Worm (Caenorhabditis elegans): ENCODE data around the gene msp-79.

msp-79 gene

DNA sequence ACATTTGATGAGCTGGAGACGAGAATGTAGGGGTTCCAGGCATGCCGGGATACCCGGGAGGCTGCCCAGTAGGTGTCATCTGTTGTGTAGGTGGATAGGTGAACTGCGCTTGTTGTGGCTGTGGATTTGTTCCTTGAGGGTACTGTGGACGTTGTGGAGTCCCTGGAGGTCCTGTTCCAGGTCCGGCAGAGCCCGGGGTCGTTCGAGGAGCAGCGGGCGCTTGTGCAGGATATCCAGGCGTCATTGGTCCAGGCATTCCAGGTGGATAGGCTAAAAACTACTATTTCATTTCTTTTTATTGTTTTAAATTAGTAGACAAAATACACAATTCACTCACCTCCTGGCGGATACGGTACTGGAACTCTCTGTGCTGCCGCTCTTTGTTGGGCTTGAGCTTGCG lies 28.3 kb upstream of the msp-79 start:
- TF ChIP-seq ceh-82 (tag; optimal IDR thresholded peaks at IDR 0.05) (no peak), tbx-2 (tag; optimal IDR thresholded peaks at IDR 0.05) (no peak), nhr-28 (tag; optimal IDR thresholded peaks at IDR 0.05) (no peak), aly-2 (tag; optimal IDR thresholded peaks at IDR 0.05) (no peak), pqm-1 (tag; optimal IDR thresholded peaks at IDR 0.05) (no peak), ztf-4 (tag; optimal IDR thresholded peaks at IDR 0.05) (no peak), elt-2 (tag; optimal IDR thresholded peaks at IDR 0.05) (no peak), nhr-237 (tag; optimal IDR thresholded peaks at IDR 0.05) (no peak), lin-15B (tag; optimal IDR thresholded peaks at IDR 0.05) (no peak), nhr-11 (tag; optimal IDR thresholded peaks at IDR 0.05) (no peak), mdl-1 (tag; optimal IDR thresholded peaks at IDR 0.05) (no peak), eor-1 (tag; optimal IDR thresholded peaks at IDR 0.05) (no peak), elt-1 (tag; optimal IDR thresholded peaks at IDR 0.05) (no peak), R02D3.7 (tag; optimal IDR thresholded peaks at IDR 0.05) (no peak), nhr-77 (tag; optimal IDR thresholded peaks at IDR 0.05) (no peak), nhr-67 (tag; optimal IDR thresholded peaks at IDR 0.05) (no peak), fkh-10 (GFP tag; optimal IDR thresholded peaks at IDR 0.05) (no peak), lin-39 (tag; optimal IDR thresholded peaks at IDR 0.05) (no peak)

DNA sequence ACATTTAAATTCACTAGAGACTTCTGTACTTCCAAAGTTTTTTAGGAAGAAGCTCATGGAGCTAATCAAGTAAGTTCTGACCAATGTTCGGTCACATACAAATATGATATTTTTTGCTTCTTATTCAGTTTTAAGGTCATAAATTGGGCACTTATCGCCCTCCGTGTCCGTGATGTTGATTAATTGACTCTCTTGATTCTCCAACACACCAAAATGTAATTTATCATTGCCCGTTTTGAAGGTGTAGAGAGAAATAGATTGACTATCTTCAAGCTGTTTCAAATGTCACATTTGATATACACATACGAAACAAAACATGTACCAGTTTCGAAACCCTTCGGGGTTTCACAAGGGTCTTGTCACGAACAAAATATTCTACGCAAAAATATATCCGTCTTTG lies 23.8 kb upstream of the msp-79 start:
- no peak for TF ChIP-seq egl-5 (tag; optimal IDR thresholded peaks at IDR 0.05)
- no peak for TF ChIP-seq elt-1 (tag; optimal IDR thresholded peaks at IDR 0.05)
- no peak for TF ChIP-seq fos-1 (tag; optimal IDR thresholded peaks at IDR 0.05)
- TF ChIP-seq nhr-25 (tag; optimal IDR thresholded peaks at IDR 0.05), result peak; percentile 36
- TF ChIP-seq lin-39 (tag; optimal IDR thresholded peaks at IDR 0.05), result peak; percentile 60
- TF ChIP-seq unc-62 (GFP tag; optimal IDR thresholded peaks at IDR 0.05), result peak; percentile 68

DNA sequence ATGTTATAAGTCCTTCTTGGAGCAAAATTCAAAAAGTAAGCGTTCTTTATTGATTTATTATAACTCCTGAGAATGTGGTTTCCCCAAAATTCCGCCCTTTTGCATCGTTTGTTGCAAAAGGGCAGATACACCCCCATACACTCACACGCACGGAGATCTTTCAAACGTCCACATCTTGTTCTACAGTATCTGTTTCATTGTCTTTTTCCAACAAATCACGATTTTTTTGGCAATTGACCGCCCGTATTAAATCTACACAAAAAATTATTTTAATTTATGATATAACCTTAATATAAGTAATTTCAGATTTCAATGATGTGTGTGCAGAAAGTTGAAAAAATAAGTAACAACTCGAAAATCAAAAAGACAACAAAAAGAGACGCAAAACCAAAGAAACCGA lies 22.5 kb upstream of the msp-79 start, which contains the start of gene T13F2.4:
Gene T13F2.4, plus strand, starts transcription at position 301 of the 400 bp plus-strand sequence.
- TF ChIP-seq pha-4 (tag; optimal IDR thresholded peaks at IDR 0.05) (no peak), ztf-4 (tag; optimal IDR thresholded peaks at IDR 0.05) (no peak), tbx-2 (tag; optimal IDR thresholded peaks at IDR 0.05) (no peak), nhr-76 (tag; optimal IDR thresholded peaks at IDR 0.05) (no peak), unc-39 (tag; optimal IDR thresholded peaks at IDR 0.05) (no peak), ztf-11 (tag; optimal IDR thresholded peaks at IDR 0.05) (no peak), elt-3 (tag; optimal IDR thresholded peaks at IDR 0.05) (no peak), nhr-11 (tag; optimal IDR thresholded peaks at IDR 0.05) (no peak), nhr-25 (tag; optimal IDR thresholded peaks at IDR 0.05) (no peak), unc-62 (GFP tag; optimal IDR thresholded peaks at IDR 0.05) (no peak), nhr-237 (tag; optimal IDR thresholded peaks at IDR 0.05) (no peak), nhr-43 (tag; optimal IDR thresholded peaks at IDR 0.05; ENCODE audit: poor library complexity, severe bottlenecking) (no peak), ZK546.5 (tag; optimal IDR thresholded peaks at IDR 0.05) (no peak)

DNA sequence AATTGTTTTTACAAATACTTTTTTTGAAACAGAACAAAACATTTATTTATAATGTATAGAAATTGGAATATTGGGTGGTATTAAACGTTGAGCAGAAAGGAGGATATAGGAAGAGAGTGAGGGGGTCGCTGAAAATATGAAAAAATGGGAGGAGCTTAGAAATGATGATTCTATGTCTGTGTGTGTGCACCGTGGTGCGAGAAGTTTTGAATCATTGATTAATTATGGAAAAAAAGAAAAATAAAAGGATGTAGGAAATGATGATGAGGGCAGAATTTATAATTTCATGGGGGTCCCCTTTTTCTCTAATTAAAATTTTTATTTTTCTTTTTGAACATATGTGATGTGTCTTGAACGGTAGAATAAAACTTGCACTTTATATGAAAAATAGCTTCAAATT lies 17.7 kb upstream of the msp-79 start, which contains the start of gene sre-4:
Gene sre-4, minus strand, starts transcription at position 101 of the 400 bp plus-strand sequence.
- TF ChIP-seq hmg-11 (tag; optimal IDR thresholded peaks at IDR 0.05) (no peak), ZK546.5 (tag; optimal IDR thresholded peaks at IDR 0.05) (no peak), pha-4 (tag; optimal IDR thresholded peaks at IDR 0.05) (no peak), elt-2 (tag; optimal IDR thresholded peaks at IDR 0.05) (no peak), nhr-11 (tag; optimal IDR thresholded peaks at IDR 0.05) (no peak), sea-2 (GFP tag; optimal IDR thresholded peaks at IDR 0.05) (no peak)

DNA sequence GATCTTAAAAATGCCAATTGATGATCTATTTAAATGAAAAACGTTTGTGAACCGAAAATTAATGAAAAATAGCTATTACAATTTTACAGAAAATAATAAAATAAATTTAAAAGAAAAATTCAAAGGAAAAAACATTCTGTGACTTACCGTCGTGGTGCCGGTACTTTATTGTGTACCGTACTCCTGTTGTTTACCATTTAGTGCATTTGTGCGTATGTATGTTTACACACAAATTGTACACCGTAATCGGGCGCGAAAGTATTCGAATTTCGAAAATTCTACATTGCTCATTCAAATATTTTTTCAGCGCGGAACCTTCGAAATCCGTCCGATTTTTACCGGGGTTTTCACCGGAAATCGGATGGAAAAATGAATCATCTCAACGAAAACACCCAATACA lies 11.1 kb upstream of the msp-79 start, which contains the start of gene T13F2.6:
Gene T13F2.6, plus strand, starts transcription at position 306 of the 400 bp plus-strand sequence.
- no peak for TF ChIP-seq egl-27 (tag; optimal IDR thresholded peaks at IDR 0.05)
- TF ChIP-seq nhr-237 (tag; optimal IDR thresholded peaks at IDR 0.05), result no peak
- no peak for TF ChIP-seq nhr-76 (tag; optimal IDR thresholded peaks at IDR 0.05)
- no peak for TF ChIP-seq ceh-9 (tag; optimal IDR thresholded peaks at IDR 0.05)
- TF ChIP-seq eor-1 (tag; optimal IDR thresholded peaks at IDR 0.05), result no peak
- TF ChIP-seq nhr-28 (tag; optimal IDR thresholded peaks at IDR 0.05), result no peak
- TF ChIP-seq ama-1 (optimal IDR thresholded peaks at IDR 0.05), result no peak

DNA sequence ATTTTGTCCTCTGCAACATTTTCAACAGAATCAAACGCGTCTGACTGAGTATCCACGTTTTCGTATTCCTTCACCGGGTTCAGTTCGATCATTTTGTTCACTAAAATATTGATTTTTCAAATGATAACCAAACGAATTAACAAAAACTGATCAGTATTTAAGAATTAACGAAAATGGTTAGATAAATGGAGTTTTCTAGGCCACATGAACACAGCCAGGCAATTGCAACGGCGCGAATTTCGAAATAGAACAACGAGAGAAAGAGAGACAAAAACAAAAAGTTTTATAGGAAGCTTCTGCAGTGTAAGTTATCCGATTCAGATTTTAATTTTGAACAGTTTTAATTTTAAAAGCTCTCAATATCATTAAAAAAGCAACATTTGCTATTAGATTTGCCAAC lies 10.6 kb upstream of the msp-79 start, which contains the start of gene sna-2:
Gene sna-2, minus strand, starts transcription at position 100 of the 400 bp plus-strand sequence.
- no peak for TF ChIP-seq fos-1 (tag; optimal IDR thresholded peaks at IDR 0.05)
- TF ChIP-seq nhr-23 (tag; optimal IDR thresholded peaks at IDR 0.05), result no peak
- TF ChIP-seq lin-39 (tag; optimal IDR thresholded peaks at IDR 0.05), result peak; percentile 36
- peak; percentile 56 for TF ChIP-seq nfya-1 (tag; optimal IDR thresholded peaks at IDR 0.05; ENCODE audit: insufficient read depth)
- no peak for TF ChIP-seq pha-4 (tag; optimal IDR thresholded peaks at IDR 0.05)
- peak; percentile 85 for TF ChIP-seq egl-5 (tag; optimal IDR thresholded peaks at IDR 0.05)
- TF ChIP-seq elt-3 (tag; optimal IDR thresholded peaks at IDR 0.05), result no peak
- TF ChIP-seq lin-15B (tag; optimal IDR thresholded peaks at IDR 0.05), result peak; percentile 34
- peak; percentile 49 for TF ChIP-seq nhr-25 (tag; optimal IDR thresholded peaks at IDR 0.05)
- no peak for TF ChIP-seq unc-62 (GFP tag; optimal IDR thresholded peaks at IDR 0.05)
- TF ChIP-seq nhr-12 (tag; optimal IDR thresholded peaks at IDR 0.05), result no peak

Measured in whole organism, L3 larva.